Worm (Caenorhabditis elegans): Measurements from ENCODE around the gene nspc-10.

ce11 chrX:12320737-12321136 lies 22.7 kb upstream of the nspc-10 start, which contains the start of gene ceh-40:
- TF ChIP-seq nhr-6 (tag; optimal IDR thresholded peaks at IDR 0.05) = no peak
- no peak for TF ChIP-seq nhr-25 (tag; optimal IDR thresholded peaks at IDR 0.05)
- no peak for TF ChIP-seq lin-39 (tag; optimal IDR thresholded peaks at IDR 0.05)
- no peak for TF ChIP-seq ztf-4 (tag; optimal IDR thresholded peaks at IDR 0.05)
- TF ChIP-seq nhr-237 (tag; optimal IDR thresholded peaks at IDR 0.05) = no peak
- no peak for TF ChIP-seq snpc-4 (tag; optimal IDR thresholded peaks at IDR 0.05)
- no peak for TF ChIP-seq alr-1 (tag; optimal IDR thresholded peaks at IDR 0.05)
- TF ChIP-seq ztf-11 (tag; optimal IDR thresholded peaks at IDR 0.05) = no peak
